Fruit fly (Drosophila melanogaster) whole organism, embryonic: ENCODE results near the gene CG14182.

Experiments
- CG10147 ChIP-seq: fragments of 200-800 bp; sonication (Bioruptor generic); optimal IDR thresholded peaks from 2 replicates; lab custom pipeline; 2019; ENCODE audit warnings: missing biosample characterization, mild to moderate bottlenecking, missing genetic modification characterization, moderate library complexity
- CG10267 ChIP-seq: fragments of 200-800 bp; sonication (Bioruptor generic); optimal IDR thresholded peaks from 2 replicates; lab custom pipeline; 2018; ENCODE audit warnings: missing biosample characterization, mild to moderate bottlenecking, missing genetic modification characterization, moderate library complexity
- CG10431 ChIP-seq: fragments of 200-800 bp; sonication (Bioruptor generic); optimal IDR thresholded peaks from 3 replicates; lab custom pipeline; 2018; ENCODE audit warnings: missing biosample characterization, mild to moderate bottlenecking, missing genetic modification characterization
- CG10543 ChIP-seq: fragments of 200-800 bp; sonication (Bioruptor generic); optimal IDR thresholded peaks from 3 replicates; lab custom pipeline; 2017; ENCODE audit warnings: missing biosample characterization, mild to moderate bottlenecking, missing genetic modification characterization, moderate library complexity
- CG10979 ChIP-seq: fragments of 200-800 bp; sonication (Bioruptor generic); optimal IDR thresholded peaks from 2 replicates; lab custom pipeline; 2018; ENCODE audit warnings: missing biosample characterization, mild to moderate bottlenecking, missing genetic modification characterization, moderate library complexity
- CG12391 ChIP-seq: fragments of 200-800 bp; sonication (Bioruptor generic); optimal IDR thresholded peaks from 3 replicates; lab custom pipeline; 2018; ENCODE audit warnings: missing biosample characterization, mild to moderate bottlenecking, missing genetic modification characterization, moderate library complexity
- CG14965 ChIP-seq: fragments of 200-800 bp; sonication (Bioruptor generic); optimal IDR thresholded peaks from 2 replicates; lab custom pipeline; 2016; ENCODE audit warnings: missing biosample characterization, missing genetic modification characterization, borderline replicate concordance
- CG15073 ChIP-seq: fragments of 200-800 bp; sonication (Bioruptor generic); optimal IDR thresholded peaks from 2 replicates; lab custom pipeline; 2016; ENCODE audit warnings: missing biosample characterization, missing genetic modification characterization
- CG17359 ChIP-seq: fragments of 200-800 bp; sonication (Bioruptor generic); optimal IDR thresholded peaks from 3 replicates; lab custom pipeline; 2018; ENCODE audit warnings: missing biosample characterization, mild to moderate bottlenecking, missing genetic modification characterization, moderate library complexity
- CG17568 ChIP-seq: fragments of 200-800 bp; sonication (Bioruptor generic); optimal IDR thresholded peaks from 2 replicates; lab custom pipeline; 2018; ENCODE audit warnings: missing biosample characterization, mild to moderate bottlenecking, missing genetic modification characterization, moderate library complexity
- CG17829 ChIP-seq: fragments of 200-800 bp; optimal IDR thresholded peaks from 2 replicates; lab custom pipeline; 2019; ENCODE audit warnings: missing biosample characterization, mild to moderate bottlenecking, missing genetic modification characterization, moderate library complexity
- CG2116 ChIP-seq: fragments of 200-800 bp; sonication (Bioruptor generic); optimal IDR thresholded peaks from 3 replicates; lab custom pipeline; 2018; ENCODE audit warnings: missing biosample characterization, mild to moderate bottlenecking, missing genetic modification characterization
- CG31365 ChIP-seq: fragments of 200-800 bp; sonication (Bioruptor generic); optimal IDR thresholded peaks from 2 replicates; lab custom pipeline; 2018; ENCODE audit warnings: missing biosample characterization, mild to moderate bottlenecking, missing genetic modification characterization
- CG4328 ChIP-seq: fragments of 200-800 bp; sonication (Bioruptor generic); optimal IDR thresholded peaks from 3 replicates; lab custom pipeline; 2017; ENCODE audit warnings: missing biosample characterization, missing genetic modification reagents, missing genetic modification characterization
- CG4617 ChIP-seq: fragments of 200-800 bp; sonication (Bioruptor generic); optimal IDR thresholded peaks from 3 replicates; lab custom pipeline; 2016; ENCODE audit warnings: missing biosample characterization, missing genetic modification characterization, borderline replicate concordance
- CG6175 ChIP-seq: fragments of 200-800 bp; sonication (Bioruptor generic); IDR thresholded peaks from 3 replicates; pipeline ENCODE4 v1.3.6; 2022; ENCODE audit warnings: missing biosample characterization, missing genetic modification characterization
- CG7745 ChIP-seq: fragments of 200-800 bp; sonication (Bioruptor generic); optimal IDR thresholded peaks from 2 replicates; lab custom pipeline; 2018; ENCODE audit warnings: missing biosample characterization, mild to moderate bottlenecking, missing genetic modification characterization, moderate library complexity
- CG7786 ChIP-seq: fragments of 200-800 bp; sonication (Bioruptor generic); optimal IDR thresholded peaks from 2 replicates; lab custom pipeline; 2016; ENCODE audit warnings: missing biosample characterization, missing genetic modification characterization
- CG7839 ChIP-seq: fragments of 200-800 bp; sonication (Bioruptor generic); optimal IDR thresholded peaks from 3 replicates; lab custom pipeline; 2018; ENCODE audit warnings: missing biosample characterization, mild to moderate bottlenecking, missing genetic modification characterization, moderate library complexity
- CG7963 ChIP-seq: fragments of 200-800 bp; sonication (Bioruptor generic); IDR thresholded peaks from 3 replicates; pipeline ENCODE4 v1.3.6; 2022; ENCODE audit warnings: missing biosample characterization, missing genetic modification characterization; ENCODE audit not compliant: partially characterized antibody
- CG8281 ChIP-seq: fragments of 200-800 bp; sonication (Bioruptor generic); optimal IDR thresholded peaks from 2 replicates; lab custom pipeline; 2018; ENCODE audit warnings: missing biosample characterization, mild to moderate bottlenecking, missing genetic modification characterization, moderate library complexity
- CG8388 ChIP-seq: fragments of 200-800 bp; sonication (Bioruptor generic); optimal IDR thresholded peaks from 2 replicates; lab custom pipeline; 2019; ENCODE audit warnings: missing biosample characterization, mild to moderate bottlenecking, missing genetic modification characterization, moderate library complexity
- CHES-1-like ChIP-seq: fragments of 200-800 bp; sonication (Bioruptor generic); optimal IDR thresholded peaks from 2 replicates; lab custom pipeline; 2016; ENCODE audit warnings: missing biosample characterization, missing genetic modification characterization
- D19A ChIP-seq: fragments of 200-800 bp; optimal IDR thresholded peaks from 3 replicates; lab custom pipeline; 2019; ENCODE audit warnings: missing biosample characterization, mild to moderate bottlenecking, missing genetic modification characterization, moderate library complexity
- Dref ChIP-seq: fragments of 200-800 bp; sonication (Bioruptor generic); IDR thresholded peaks from 2 replicates; pipeline ENCODE4 v1.3.6; 2022; ENCODE audit warnings: missing biosample characterization, missing genetic modification characterization
- HmgZ ChIP-seq: fragments of 200-800 bp; sonication (Bioruptor generic); optimal IDR thresholded peaks from 2 replicates; lab custom pipeline; 2018; ENCODE audit warnings: missing biosample characterization, mild to moderate bottlenecking, missing genetic modification characterization
- Lim3 ChIP-seq: fragments of 200-800 bp; sonication (Bioruptor generic); IDR thresholded peaks from 2 replicates; pipeline ENCODE4 v1.3.6; 2022; ENCODE audit warnings: missing biosample characterization, missing genetic modification characterization
- MBD-R2 ChIP-seq: fragments of 200-800 bp; sonication (Bioruptor generic); IDR thresholded peaks from 2 replicates; pipeline ENCODE4 v1.3.6; 2022; ENCODE audit warnings: missing biosample characterization, missing genetic modification characterization
- Med ChIP-seq: fragments of 200-800 bp; sonication (Bioruptor generic); peaks from one replicate; lab custom pipeline; 2016; ENCODE audit warnings: missing biosample characterization, missing genetic modification characterization, mild to moderate bottlenecking, inconsistent platforms, moderate library complexity
- NC2β ChIP-seq: fragments of 200-800 bp; sonication (Bioruptor generic); optimal IDR thresholded peaks from 2 replicates; lab custom pipeline; 2016; ENCODE audit warnings: missing biosample characterization, missing genetic modification characterization
- Scr ChIP-seq: fragments of 200-800 bp; sonication (Bioruptor generic); IDR thresholded peaks from 2 replicates; pipeline ENCODE4 v1.3.6; 2022; ENCODE audit warnings: missing biosample characterization, missing genetic modification characterization; ENCODE audit not compliant: partially characterized antibody
- Spps ChIP-seq: fragments of 200-800 bp; sonication (Bioruptor generic); optimal IDR thresholded peaks from 2 replicates; lab custom pipeline; 2018; ENCODE audit warnings: missing biosample characterization, mild to moderate bottlenecking, missing genetic modification characterization
- Sry-β ChIP-seq: fragments of 200-800 bp; sonication (Bioruptor generic); optimal IDR thresholded peaks from 2 replicates; lab custom pipeline; 2018; ENCODE audit warnings: missing biosample characterization, mild to moderate bottlenecking, missing genetic modification characterization, moderate library complexity
- Usf ChIP-seq: fragments of 200-800 bp; sonication (Bioruptor generic); optimal IDR thresholded peaks from 2 replicates; lab custom pipeline; 2017; ENCODE audit warnings: missing genotype, missing biosample characterization, missing genetic modification characterization
- bcd ChIP-seq: fragments of 200-800 bp; sonication (Bioruptor generic); optimal IDR thresholded peaks from 2 replicates; lab custom pipeline; 2017; ENCODE audit warnings: missing biosample characterization, mild to moderate bottlenecking, missing genetic modification characterization
- dm ChIP-seq: fragments of 200-800 bp; sonication (Bioruptor generic); optimal IDR thresholded peaks from 3 replicates; lab custom pipeline; 2016; ENCODE audit warnings: missing biosample characterization, missing genetic modification characterization
- gsb-n ChIP-seq: fragments of 200-800 bp; sonication (Bioruptor generic); optimal IDR thresholded peaks from 3 replicates; lab custom pipeline; 2018; ENCODE audit warnings: missing biosample characterization, mild to moderate bottlenecking, missing genetic modification characterization
- ham ChIP-seq: fragments of 200-800 bp; sonication (Bioruptor generic); IDR thresholded peaks from 2 replicates; pipeline ENCODE4 v1.3.6; 2022; ENCODE audit warnings: missing biosample characterization, missing genetic modification characterization
- her ChIP-seq: fragments of 200-800 bp; sonication (Bioruptor generic); optimal IDR thresholded peaks from 2 replicates; lab custom pipeline; 2016; ENCODE audit warnings: missing biosample characterization, missing genetic modification characterization
- kah ChIP-seq: fragments of 200-800 bp; sonication (Bioruptor generic); optimal IDR thresholded peaks from 2 replicates; lab custom pipeline; 2018; ENCODE audit warnings: missing biosample characterization, mild to moderate bottlenecking, missing genetic modification characterization
- lola ChIP-seq, 3 experiments: fragments of >200 bp in 2 of 3; fragments of 200-800 bp in 1 of 3; sonication (Bioruptor generic) in 1 of 3; optimal IDR thresholded peaks; 2 replicates each; lab custom pipeline; 2017 to 2019; ENCODE audit warnings: missing biosample characterization in 3 of 3, missing genetic modification characterization in 3 of 3, mild to moderate bottlenecking in 1 of 3, moderate library complexity in 1 of 3
- mirr ChIP-seq: fragments of 200-800 bp; sonication (Bioruptor generic); optimal IDR thresholded peaks from 3 replicates; lab custom pipeline; 2018; ENCODE audit warnings: missing biosample characterization, mild to moderate bottlenecking, missing genetic modification characterization
- mld ChIP-seq: fragments of 200-800 bp; sonication (Bioruptor generic); IDR thresholded peaks from 3 replicates; pipeline ENCODE4 v1.3.6; 2022; ENCODE audit warnings: missing biosample characterization, missing genetic modification characterization; ENCODE audit not compliant: partially characterized antibody
- oc ChIP-seq: fragments of 200-800 bp; sonication (Bioruptor generic); optimal IDR thresholded peaks from 2 replicates; lab custom pipeline; 2018; ENCODE audit warnings: missing biosample characterization, mild to moderate bottlenecking, missing genetic modification characterization, moderate library complexity
- pho ChIP-seq: fragments of 200-800 bp; sonication (Bioruptor generic); optimal IDR thresholded peaks from 2 replicates; lab custom pipeline; 2016; ENCODE audit warnings: missing biosample characterization, missing genetic modification characterization
- pita ChIP-seq: fragments of 200-800 bp; sonication (Bioruptor generic); optimal IDR thresholded peaks from 2 replicates; lab custom pipeline; 2017; ENCODE audit warnings: missing biosample characterization, mild to moderate bottlenecking, missing genetic modification characterization
- ro ChIP-seq: fragments of 200-800 bp; sonication (Bioruptor generic); IDR thresholded peaks from 2 replicates; pipeline ENCODE4 v1.3.6; 2022; ENCODE audit warnings: missing biosample characterization, missing genetic modification characterization
- sr ChIP-seq: fragments of 200-800 bp; sonication (Bioruptor generic); IDR thresholded peaks from 3 replicates; pipeline ENCODE4 v1.3.6; 2022; ENCODE audit warnings: missing biosample characterization, missing genetic modification characterization
- trem ChIP-seq: fragments of 200-800 bp; optimal IDR thresholded peaks from 3 replicates; lab custom pipeline; 2019; ENCODE audit warnings: missing biosample characterization, mild to moderate bottlenecking, missing genetic modification characterization, moderate library complexity
- vnd ChIP-seq: fragments of 200-800 bp; sonication (Bioruptor generic); IDR thresholded peaks from 3 replicates; pipeline ENCODE4 v1.3.6; 2022; ENCODE audit warnings: missing biosample characterization, missing genetic modification characterization; ENCODE audit not compliant: partially characterized antibody
- vvl ChIP-seq: fragments of 200-800 bp; sonication (Bioruptor generic); IDR thresholded peaks from 2 replicates; pipeline ENCODE4 v1.3.6; 2022; ENCODE audit warnings: missing biosample characterization, missing genetic modification characterization

CG14182 gene

dm6 chr3L:19979592-19979991, at the start of gene CG14182:
CG14182 (minus strand) TSS chr3L:19979812.
- TF ChIP-seq CG7745, result no peak
- TF ChIP-seq ro (GFP tag; lab: Robert Waterston, UW), result no peak
- no peak for TF ChIP-seq CG15073 (GFP tag; lab: Kevin White, UChicago)
- no peak for TF ChIP-seq Spps (tag; lab: Kevin White, UChicago)
- no peak for TF ChIP-seq lola (GFP tag; optimal IDR thresholded peaks at IDR 0.05; lab: Kevin White, UChicago)
- no peak for TF ChIP-seq mld (GFP tag; lab: Robert Waterston, UW)
- no peak for TF ChIP-seq Scr
- peak; percentile 42 for TF ChIP-seq trem (tag; lab: Kevin White, UChicago)
- TF ChIP-seq CG6175 (GFP tag; lab: Robert Waterston, UW), result no peak
- no peak for TF ChIP-seq Lim3 (GFP tag; lab: Robert Waterston, UW)
- no peak for TF ChIP-seq D19A (tag; lab: Kevin White, UChicago)
- no peak for TF ChIP-seq CG8281 (tag; lab: Kevin White, UChicago)
- TF ChIP-seq pita, result no peak
- no peak for TF ChIP-seq HmgZ
- no peak for TF ChIP-seq CHES-1-like
- TF ChIP-seq sr, result no peak
- no peak for TF ChIP-seq CG4328
- no peak for TF ChIP-seq mirr (GFP tag; lab: Kevin White, UChicago)
- no peak for TF ChIP-seq Usf (GFP tag; lab: Kevin White, UChicago)
- peak; percentile 27 for TF ChIP-seq CG2116 (GFP tag; lab: Kevin White, UChicago)
- TF ChIP-seq gsb-n (tag; lab: Kevin White, UChicago), result no peak
- TF ChIP-seq pho (GFP tag; lab: Kevin White, UChicago), result no peak
- TF ChIP-seq CG10979, result no peak
- TF ChIP-seq CG14965, result no peak
- TF ChIP-seq bcd (GFP tag; lab: Kevin White, UChicago), result no peak
- TF ChIP-seq CG7786, result no peak
- TF ChIP-seq oc (tag; lab: Kevin White, UChicago), result no peak
- TF ChIP-seq CG17829, result no peak
- TF ChIP-seq CG17568 (GFP tag; lab: Kevin White, UChicago), result no peak
- TF ChIP-seq Med (GFP tag; lab: Kevin White, UChicago), result no peak
- TF ChIP-seq CG4617 (GFP tag; lab: Kevin White, UChicago), result peak; percentile 85
- no peak for TF ChIP-seq CG8388 (GFP tag; lab: Kevin White, UChicago)
- no peak for TF ChIP-seq NC2β (GFP tag; lab: Kevin White, UChicago)
- no peak for TF ChIP-seq CG7963 (GFP tag; lab: Robert Waterston, UW)
- no peak for TF ChIP-seq kah (GFP tag; lab: Kevin White, UChicago)
- TF ChIP-seq Sry-β (GFP tag; lab: Kevin White, UChicago), result no peak
- TF ChIP-seq CG10431 (GFP tag; lab: Kevin White, UChicago), result no peak
- TF ChIP-seq CG31365 (tag; lab: Kevin White, UChicago), result no peak
- TF ChIP-seq CG12391 (tag; lab: Kevin White, UChicago), result no peak
- TF ChIP-seq CG10147 (GFP tag; lab: Kevin White, UChicago), result no peak
- TF ChIP-seq CG10267 (tag; lab: Kevin White, UChicago), result no peak
- TF ChIP-seq her (GFP tag; lab: Kevin White, UChicago), result no peak
- peak; percentile 43; the same call in 1 of the 2 replicates for TF ChIP-seq Dref (GFP tag; lab: Robert Waterston, UW)
- no peak for TF ChIP-seq CG17359 (tag; lab: Kevin White, UChicago)
- TF ChIP-seq MBD-R2 (GFP tag; lab: Robert Waterston, UW), result peak; percentile 51
- no peak for TF ChIP-seq CG10543 (GFP tag; lab: Kevin White, UChicago)
- no peak for TF ChIP-seq vvl (GFP tag; lab: Robert Waterston, UW)
- TF ChIP-seq vnd (GFP tag; lab: Robert Waterston, UW), result no peak
- no peak for TF ChIP-seq CG7839
- TF ChIP-seq ham, result no peak
- TF ChIP-seq dm, result no peak
